Worm (Caenorhabditis elegans) whole organism, L4/young adult: ENCODE data around the gene sre-5.
"Not testable (repeated sequence)": the region's sequence is repeated elsewhere in the genome, so short reads cannot be mapped to it uniquely, and the experiment has no call there.

Source experiments
- W03F9.2 ChIP-seq: fragments of 150-350 bp; optimal IDR thresholded peaks from 2 replicates; lab custom pipeline; 2014; ENCODE audit warnings: missing biosample characterization, missing genetic modification characterization
- dao-5 ChIP-seq: sonication (generic microtip); optimal IDR thresholded peaks from 2 replicates; lab custom pipeline; 2016; ENCODE audit warnings: missing genotype, missing genetic modification characterization, moderate library complexity, missing compliant biosample characterization
- him-1 ChIP-seq: sonication (generic microtip); optimal IDR thresholded peaks from 2 replicates; lab custom pipeline; 2016; ENCODE audit warnings: missing genotype, missing genetic modification reagents, missing genetic modification characterization, missing compliant biosample characterization

Gene sre-5

ce11 chrIV:3579477-3579975 lies 14.5 kb downstream of the sre-5 start, which contains the start of gene Y37E11B.1:
Gene Y37E11B.1 (plus strand): TSS chrIV:3579621.
- no peak for TF ChIP-seq dao-5 (tag; lab: Kevin White, UChicago)
- no peak for TF ChIP-seq W03F9.2 (tag; lab: Kevin White, UChicago)
- no peak for TF ChIP-seq him-1

- TF ChIP-seq him-1; dao-5 (tag; lab: Kevin White, UChicago); W03F9.2 (tag; lab: Kevin White, UChicago): not testable (repeated sequence)
Observed at ce11 chrIV:3582806-3583205, 17.8 kb downstream of the sre-5 start, which contains the start of gene blos-7. Gene blos-7 (minus strand): TSS chrIV:3582906.

ce11 chrIV:3590821-3591220 lies 25.8 kb downstream of the sre-5 start:
- TF ChIP-seq him-1 = no peak
- no peak for TF ChIP-seq W03F9.2 (tag; lab: Kevin White, UChicago)
- TF ChIP-seq dao-5 (tag; lab: Kevin White, UChicago) = no peak

ce11 chrIV:3593513-3593912 lies 28.5 kb downstream of the sre-5 start, which contains the start of gene taf-2:
Gene taf-2 (minus strand): TSS chrIV:3593613.
- TF ChIP-seq him-1 = no peak
- no peak for TF ChIP-seq dao-5 (tag; lab: Kevin White, UChicago)
- TF ChIP-seq W03F9.2 (tag; lab: Kevin White, UChicago) = no peak

- TF ChIP-seq W03F9.2 (tag; lab: Kevin White, UChicago) = no peak
Observed at ce11 chrIV:3597356-3597755, 32.4 kb downstream of the sre-5 start.

- no peak for TF ChIP-seq dao-5 (tag; lab: Kevin White, UChicago)
- TF ChIP-seq him-1 = no peak
- TF ChIP-seq W03F9.2 (tag; lab: Kevin White, UChicago) = no peak
Observed at ce11 chrIV:3598452-3598851, 33.5 kb downstream of the sre-5 start, which contains the start of gene Y37E11B.5. Gene Y37E11B.5 (minus strand): TSS chrIV:3598552.

ce11 chrIV:3599126-3599525 lies 34.1 kb downstream of the sre-5 start, which contains the start of gene Y37E11B.6:
Gene Y37E11B.6 (minus strand): TSS chrIV:3599306.
- no peak for TF ChIP-seq him-1
- no peak for TF ChIP-seq dao-5 (tag; lab: Kevin White, UChicago)
- TF ChIP-seq W03F9.2 (tag; lab: Kevin White, UChicago) = no peak

ce11 chrIV:3599958-3600357 lies 35.0 kb downstream of the sre-5 start, which contains the start of gene Y37E11B.7:
Gene Y37E11B.7 (minus strand): TSS chrIV:3600164.
- TF ChIP-seq W03F9.2 (tag; lab: Kevin White, UChicago) (no peak), him-1 (no peak), dao-5 (tag; lab: Kevin White, UChicago) (no peak)

ce11 chrIV:3601846-3602245 lies 36.8 kb downstream of the sre-5 start:
- TF ChIP-seq him-1 (no peak), W03F9.2 (tag; lab: Kevin White, UChicago) (no peak), dao-5 (tag; lab: Kevin White, UChicago) (no peak)

ce11 chrIV:3604104-3604503 lies 39.1 kb downstream of the sre-5 start:
- TF ChIP-seq him-1 (no peak), dao-5 (tag; lab: Kevin White, UChicago) (no peak), W03F9.2 (tag; lab: Kevin White, UChicago) (no peak)

ce11 chrIV:3606285-3606834 lies 41.4 kb downstream of the sre-5 start, which contains the start of the genes Y37E11B.10 and kgb-2:
Gene Y37E11B.10 (minus strand): TSS chrIV:3606466.
Gene kgb-2 (plus strand): TSS chrIV:3606784.
- no peak for TF ChIP-seq him-1

- TF ChIP-seq W03F9.2 (tag; lab: Kevin White, UChicago) (no peak), him-1 (no peak), dao-5 (tag; lab: Kevin White, UChicago) (no peak)
Observed at ce11 chrIV:3608547-3609222, 43.7 kb downstream of the sre-5 start.

- no peak for TF ChIP-seq him-1
- no peak for TF ChIP-seq dao-5 (tag; lab: Kevin White, UChicago)
- TF ChIP-seq W03F9.2 (tag; lab: Kevin White, UChicago) = no peak
Observed at ce11 chrIV:3610987-3611386, 46.0 kb downstream of the sre-5 start.

- TF ChIP-seq W03F9.2 (tag; lab: Kevin White, UChicago) (no peak), dao-5 (tag; lab: Kevin White, UChicago) (no peak), him-1 (no peak)
Observed at ce11 chrIV:3611845-3612244, 46.8 kb downstream of the sre-5 start.
